Fruit fly (Drosophila melanogaster): ENCODE results near the gene Pcp.

DNA sequence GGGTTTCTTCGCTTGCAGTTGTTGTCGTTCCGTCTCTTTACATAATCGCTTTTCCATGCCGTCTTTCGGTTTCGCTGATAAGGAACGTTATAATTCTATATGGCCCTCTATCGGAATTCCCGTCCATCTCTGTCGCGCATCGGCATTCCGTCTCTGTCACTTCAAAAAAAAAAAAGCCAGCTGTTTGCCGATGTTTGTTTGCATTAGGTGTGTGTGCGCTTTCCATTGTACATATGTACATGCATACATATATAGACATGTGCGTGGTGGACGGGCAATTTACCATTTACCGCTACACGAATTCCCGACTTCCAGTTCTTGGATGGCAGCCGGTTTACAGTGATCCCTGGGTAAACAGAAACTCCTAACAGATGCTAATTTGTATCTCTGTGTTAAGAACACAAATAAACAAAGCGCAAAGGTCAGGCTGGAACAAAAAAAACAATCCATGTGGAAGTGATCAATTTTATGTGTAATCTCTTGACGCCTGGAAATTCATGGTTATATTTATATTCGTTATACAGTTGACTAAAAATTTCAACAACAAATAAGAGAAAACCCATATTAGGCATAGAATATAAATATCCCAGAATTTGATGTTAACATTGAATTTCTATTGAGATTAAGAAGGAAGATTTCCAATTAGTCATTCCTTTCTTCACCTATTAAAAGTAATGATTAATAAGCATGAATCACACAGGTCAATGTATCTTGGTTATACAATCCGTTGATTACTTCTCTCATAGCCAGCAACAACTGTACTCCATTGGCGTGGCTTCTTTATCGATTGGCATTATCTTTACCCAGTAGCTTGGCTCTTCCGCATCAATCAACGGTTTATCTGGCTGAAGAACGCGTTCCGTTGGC lies 21.8 kb downstream of the Pcp start:
- peak; percentile 38 for TF ChIP-seq ovo (GFP tag; optimal IDR thresholded peaks at IDR 0.05)
- TF ChIP-seq cic (GFP tag; optimal IDR thresholded peaks at IDR 0.05) = no peak
- no peak for TF ChIP-seq Clk (GFP tag; optimal IDR thresholded peaks at IDR 0.05)
- no peak for TF ChIP-seq pad (GFP tag; optimal IDR thresholded peaks at IDR 0.05)
- no peak for TF ChIP-seq Crg-1 (GFP tag; optimal IDR thresholded peaks at IDR 0.05)
- no peak for TF ChIP-seq CG1620 (GFP tag; optimal IDR thresholded peaks at IDR 0.05)
- no peak for TF ChIP-seq CG7045 (GFP tag; optimal IDR thresholded peaks at IDR 0.05)
- TF ChIP-seq CG11617 (GFP tag; optimal IDR thresholded peaks at IDR 0.05) = no peak
- TF ChIP-seq cnc (optimal IDR thresholded peaks at IDR 0.05) = no peak
- TF ChIP-seq CG12768 (GFP tag; optimal IDR thresholded peaks at IDR 0.05) = no peak
- TF ChIP-seq CG33017 (tag; optimal IDR thresholded peaks at IDR 0.05) = no peak

Measured in whole organism, adult.